Worm (Caenorhabditis elegans): ENCODE results near the gene ins-7.
"Not testable (repeated sequence)": the region's sequence is repeated elsewhere in the genome, so short reads cannot be mapped to it uniquely, and the experiment has no call there.

The ins-7 gene

DNA sequence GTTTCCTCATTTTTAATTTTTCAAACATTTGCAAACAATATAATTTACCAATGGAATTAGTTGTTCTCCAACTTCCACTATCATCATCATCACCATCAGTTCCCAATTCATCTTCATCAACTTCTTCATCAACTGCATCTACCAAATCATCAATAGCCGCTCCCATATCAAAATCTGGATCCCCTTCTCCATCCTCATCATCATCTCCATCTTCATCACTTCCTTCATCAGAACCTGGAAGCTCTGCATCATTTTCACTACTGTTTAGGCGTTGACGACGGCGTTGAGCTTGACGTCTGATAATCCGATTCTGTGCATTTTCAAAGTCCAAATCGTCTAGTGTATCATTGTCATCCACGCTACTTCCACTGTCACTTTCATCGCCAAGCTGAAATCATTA is 15.2 kb upstream of the ins-7 start:
- no peak for TF ChIP-seq him-1 (tag; optimal IDR thresholded peaks at IDR 0.05)
- TF ChIP-seq dao-5 (tag; optimal IDR thresholded peaks at IDR 0.05): no peak
- no peak for TF ChIP-seq W03F9.2 (tag; optimal IDR thresholded peaks at IDR 0.05)

ce11 chrIV:9696513-9696912 is 13.9 kb upstream of the ins-7 start:
- TF ChIP-seq dao-5 (tag; optimal IDR thresholded peaks at IDR 0.05): no peak
- TF ChIP-seq him-1 (tag; optimal IDR thresholded peaks at IDR 0.05): no peak
- no peak for TF ChIP-seq W03F9.2 (tag; optimal IDR thresholded peaks at IDR 0.05)

ce11 chrIV:9692874-9693273 is 10.2 kb upstream of the ins-7 start, which contains the start of gene twk-9:
Gene twk-9, plus strand, starts transcription at chrIV:9693174.
- TF ChIP-seq W03F9.2 (tag; optimal IDR thresholded peaks at IDR 0.05) (no peak), him-1 (tag; optimal IDR thresholded peaks at IDR 0.05) (no peak), dao-5 (tag; optimal IDR thresholded peaks at IDR 0.05) (no peak)

DNA sequence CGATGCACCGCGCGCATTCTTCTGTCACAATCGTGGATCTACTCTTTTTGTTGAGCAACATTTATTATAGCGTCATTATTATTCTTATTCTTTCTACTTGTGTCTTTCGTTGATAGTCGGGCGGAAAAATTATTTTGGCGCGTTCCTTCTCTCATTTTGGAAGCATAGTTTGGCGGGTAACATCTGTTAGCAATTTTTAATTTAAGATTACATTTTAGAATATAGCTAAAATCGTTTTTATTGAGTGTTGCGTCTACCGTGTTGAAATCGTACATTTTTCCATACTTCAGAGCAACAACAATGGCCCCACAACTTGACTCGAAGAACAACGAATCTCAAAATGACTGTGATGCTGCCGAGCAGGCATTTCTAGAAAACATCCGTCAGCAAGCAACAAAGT is 8.0 kb upstream of the ins-7 start, which contains the start of gene sdz-36:
sdz-36 (plus strand) TSS at position 301 of the 400 bp plus-strand sequence.
- TF ChIP-seq him-1 (tag; optimal IDR thresholded peaks at IDR 0.05) (no peak), dao-5 (tag; optimal IDR thresholded peaks at IDR 0.05) (no peak), W03F9.2 (tag; optimal IDR thresholded peaks at IDR 0.05) (no peak)

DNA sequence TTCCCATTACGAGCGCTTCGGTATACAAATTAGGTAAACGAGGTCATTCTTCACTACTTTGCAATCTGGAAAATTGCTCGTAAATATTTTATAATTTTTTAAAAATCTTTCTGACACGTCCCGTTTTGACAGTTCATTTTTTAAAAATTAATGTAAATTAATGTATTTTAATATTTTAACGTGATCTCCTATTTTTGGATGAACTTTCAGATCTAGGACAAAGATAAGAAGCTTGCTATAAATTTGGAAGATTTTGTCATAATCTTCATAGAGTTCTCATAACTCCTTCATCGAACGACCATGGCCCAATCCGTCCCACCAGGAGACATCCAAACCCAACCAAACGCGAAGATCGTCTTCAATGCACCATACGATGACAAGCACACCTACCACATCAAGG is 6.1 kb upstream of the ins-7 start, which contains the start of gene msp-76:
msp-76 (plus strand) TSS at position 301 of the 400 bp plus-strand sequence.
- TF ChIP-seq dao-5, W03F9.2, him-1 (tag; optimal IDR thresholded peaks at IDR 0.05): not testable (repeated sequence)

DNA sequence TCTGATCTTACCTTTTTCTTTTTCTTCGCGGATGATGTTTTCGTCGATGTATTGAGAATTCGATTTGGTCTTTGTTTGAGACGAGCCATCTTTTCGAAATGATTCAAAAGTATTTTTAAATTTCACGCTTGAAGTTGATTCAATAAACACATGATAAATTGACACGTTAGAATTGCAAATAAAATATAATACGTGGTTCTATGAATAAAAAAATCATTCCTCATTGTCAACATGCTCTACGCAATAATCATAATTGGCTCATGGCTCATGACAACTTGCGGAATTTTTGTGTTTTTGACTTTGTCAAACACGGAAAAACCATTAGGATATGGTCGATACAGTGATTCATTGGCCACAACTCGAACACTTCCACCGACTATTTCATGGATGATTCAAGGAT is 788 bp upstream of the ins-7 start, which contains the start of the genes htas-1 and ZK1251.3:
htas-1 (minus strand) TSS at position 101 of the 400 bp plus-strand sequence.
ZK1251.3 (plus strand) TSS at position 226 of the 400 bp plus-strand sequence.
- TF ChIP-seq him-1 (tag; optimal IDR thresholded peaks at IDR 0.05) (no peak), W03F9.2 (tag; optimal IDR thresholded peaks at IDR 0.05) (no peak), dao-5 (tag; optimal IDR thresholded peaks at IDR 0.05) (no peak)

DNA sequence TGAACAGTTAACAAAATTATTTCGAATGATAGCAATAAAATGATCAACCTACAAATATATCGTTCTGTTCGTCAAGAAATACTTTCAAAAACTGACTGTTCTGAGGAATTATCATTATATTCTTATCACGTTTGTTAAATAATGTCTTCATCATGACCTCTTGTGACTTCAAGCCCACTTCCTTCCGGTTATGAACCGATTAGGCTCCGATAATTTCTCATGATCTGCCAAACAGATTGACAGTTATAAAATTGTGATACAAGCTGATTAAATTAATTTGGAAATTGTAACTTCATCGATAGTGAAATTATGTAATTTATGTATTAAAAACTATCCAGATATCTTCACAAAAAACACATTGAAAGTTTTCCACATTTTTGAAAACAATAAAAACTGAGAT is 1.8 kb downstream of the ins-7 start, which contains the start of gene ins-8:
ins-8 (minus strand) TSS at position 101 of the 400 bp plus-strand sequence.
- TF ChIP-seq W03F9.2 (tag; optimal IDR thresholded peaks at IDR 0.05) (no peak), dao-5 (tag; optimal IDR thresholded peaks at IDR 0.05) (no peak), him-1 (tag; optimal IDR thresholded peaks at IDR 0.05) (no peak)

- TF ChIP-seq dao-5 (tag; optimal IDR thresholded peaks at IDR 0.05) (no peak), W03F9.2 (tag; optimal IDR thresholded peaks at IDR 0.05) (no peak), him-1 (tag; optimal IDR thresholded peaks at IDR 0.05) (no peak)
Measured at ce11 chrIV:9679296-9679695, 3.3 kb downstream of the ins-7 start.

ce11 chrIV:9678007-9678406 is 4.6 kb downstream of the ins-7 start:
- no peak for TF ChIP-seq W03F9.2 (tag; optimal IDR thresholded peaks at IDR 0.05)
- TF ChIP-seq dao-5 (tag; optimal IDR thresholded peaks at IDR 0.05): no peak
- TF ChIP-seq him-1 (tag; optimal IDR thresholded peaks at IDR 0.05): no peak

DNA sequence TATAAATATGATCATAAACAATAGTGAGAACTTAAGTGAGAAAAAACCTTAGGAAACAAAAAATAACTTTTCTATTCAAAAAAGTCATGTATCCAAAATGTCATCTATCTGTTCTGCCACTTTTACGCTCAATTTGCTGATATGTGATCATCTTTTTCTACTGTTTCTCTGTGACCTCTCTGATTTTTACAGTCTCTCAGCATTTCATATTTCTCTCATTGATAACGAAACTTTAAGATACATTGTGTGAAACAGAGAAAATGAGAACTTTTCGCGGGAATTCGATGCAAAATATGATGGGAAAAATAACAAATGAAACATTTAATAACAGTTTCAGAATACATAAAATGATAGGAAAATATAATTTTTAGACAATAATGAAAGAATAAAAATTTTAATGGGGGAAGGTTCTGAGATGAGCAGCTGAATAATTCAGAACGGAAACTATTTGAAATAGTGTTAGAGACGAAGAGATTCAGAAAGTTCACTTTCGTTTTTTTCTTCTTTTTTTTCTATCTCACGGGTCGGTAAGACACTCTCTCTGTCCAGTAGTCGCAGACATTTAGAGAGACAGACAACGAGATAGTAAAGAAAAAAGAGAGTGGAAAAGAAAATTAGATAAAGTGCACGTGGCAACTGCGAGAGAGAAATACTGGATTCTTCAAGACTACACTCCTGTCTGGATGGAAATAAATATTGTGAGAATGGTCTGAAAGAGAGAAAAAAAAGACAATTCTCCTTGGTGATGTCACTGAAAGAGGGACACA is 5.2 kb downstream of the ins-7 start:
- peak; percentile 1 for TF ChIP-seq him-1 (tag; optimal IDR thresholded peaks at IDR 0.05)
- TF ChIP-seq dao-5 (tag; optimal IDR thresholded peaks at IDR 0.05): no peak
- peak; percentile 49 for TF ChIP-seq W03F9.2 (tag; optimal IDR thresholded peaks at IDR 0.05)

DNA sequence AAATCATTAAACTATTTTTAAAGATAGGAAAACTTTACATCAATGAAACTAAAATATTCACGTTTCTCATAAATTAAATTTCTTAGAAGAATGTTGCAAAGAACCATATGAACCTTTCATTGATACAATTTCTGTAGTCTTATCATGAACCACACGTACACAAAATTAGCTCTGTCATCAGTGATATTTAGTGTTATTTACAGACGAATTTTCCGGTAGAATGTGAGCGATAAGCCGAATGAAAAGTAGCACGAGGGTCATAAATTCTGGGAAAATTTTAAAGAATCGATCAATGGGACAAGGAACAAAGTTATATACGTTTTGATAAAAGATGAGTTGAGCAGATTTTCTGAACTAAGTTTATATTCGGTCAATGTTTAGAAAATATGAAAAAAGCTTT is 6.1 kb downstream of the ins-7 start:
- TF ChIP-seq dao-5 (tag; optimal IDR thresholded peaks at IDR 0.05) (no peak), W03F9.2 (tag; optimal IDR thresholded peaks at IDR 0.05) (no peak), him-1 (tag; optimal IDR thresholded peaks at IDR 0.05) (no peak)

DNA sequence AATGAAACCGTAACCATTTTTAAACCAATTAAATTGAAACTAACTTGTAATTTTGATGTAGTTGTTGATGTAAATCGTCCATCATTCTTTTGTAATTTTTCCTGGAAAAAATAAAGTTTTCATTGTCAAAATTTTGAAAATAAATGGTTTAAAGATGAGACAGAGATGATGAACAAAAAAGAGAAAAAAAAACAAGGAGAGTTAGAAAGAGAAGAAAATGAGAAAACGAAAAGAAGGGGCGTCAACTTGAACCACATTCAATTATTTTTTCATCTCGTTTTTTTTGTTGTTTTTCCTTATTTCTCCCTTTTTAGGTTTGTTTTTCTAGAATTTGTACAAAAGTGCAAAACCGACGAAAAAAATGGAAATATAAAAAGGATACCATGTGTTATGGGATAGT is 7.1 kb downstream of the ins-7 start, which contains the start of gene nhr-34:
nhr-34 (minus strand) TSS at position 101 of the 400 bp plus-strand sequence.
- TF ChIP-seq dao-5 (tag; optimal IDR thresholded peaks at IDR 0.05): no peak
- TF ChIP-seq him-1 (tag; optimal IDR thresholded peaks at IDR 0.05): no peak
- TF ChIP-seq W03F9.2 (tag; optimal IDR thresholded peaks at IDR 0.05): no peak

ce11 chrIV:9673683-9674336 is 8.8 kb downstream of the ins-7 start:
- no peak for TF ChIP-seq him-1 (tag; optimal IDR thresholded peaks at IDR 0.05)
- no peak for TF ChIP-seq W03F9.2 (tag; optimal IDR thresholded peaks at IDR 0.05)
- no peak for TF ChIP-seq dao-5 (tag; optimal IDR thresholded peaks at IDR 0.05)

DNA sequence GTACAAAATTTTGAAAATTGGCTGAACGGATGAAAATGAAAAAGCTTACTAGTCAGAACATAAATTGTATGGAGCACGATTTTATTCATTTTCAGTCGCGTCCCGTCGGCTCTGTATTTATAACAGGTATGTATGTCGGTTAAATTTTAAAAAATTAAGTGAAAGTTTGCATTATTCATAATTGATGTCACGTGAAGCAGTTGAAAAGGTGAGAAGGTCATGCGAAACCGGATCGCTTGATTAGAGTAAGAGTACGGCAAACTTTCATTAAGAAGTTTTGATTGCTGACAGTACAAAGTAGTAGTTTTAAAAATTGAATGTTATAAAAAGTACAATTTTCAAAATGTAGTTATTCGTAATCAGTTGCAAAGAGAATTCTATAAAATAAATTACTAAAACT is 9.4 kb downstream of the ins-7 start:
- TF ChIP-seq dao-5 (tag; optimal IDR thresholded peaks at IDR 0.05) (no peak), W03F9.2 (tag; optimal IDR thresholded peaks at IDR 0.05) (no peak), him-1 (tag; optimal IDR thresholded peaks at IDR 0.05) (no peak)
